Worm (Caenorhabditis elegans) whole organism, early embryonic: Measurements from ENCODE around the gene Y97E10AR.1.

Experiments used
- B0310.2 ChIP-seq: sonication (generic microtip); optimal IDR thresholded peaks from 2 replicates; lab custom pipeline; 2016; ENCODE audit warnings: mild to moderate bottlenecking, missing genetic modification characterization, missing compliant biosample characterization
- F13C5.2 ChIP-seq: sonication (generic microtip); optimal IDR thresholded peaks from 2 replicates; lab custom pipeline; 2017; ENCODE audit warnings: mild to moderate bottlenecking, missing genetic modification characterization, inconsistent platforms, missing compliant biosample characterization
- ama-1 ChIP-seq: fragments of 150-350 bp; optimal IDR thresholded peaks from 2 replicates; lab custom pipeline; 2014
- ceh-13 ChIP-seq: fragments of 200-800 bp; sonication (Bioruptor generic); optimal IDR thresholded peaks from 2 replicates; lab custom pipeline; 2018; ENCODE audit warnings: mild to moderate bottlenecking, missing genetic modification characterization, missing compliant biosample characterization
- ets-7 ChIP-seq: sonication (generic microtip); optimal IDR thresholded peaks from 2 replicates; lab custom pipeline; 2016; ENCODE audit warnings: missing genotype, missing genetic modification characterization, missing compliant biosample characterization
- flt-1 ChIP-seq: fragments of 200-800 bp; sonication (Bioruptor generic); IDR thresholded peaks from 2 replicates; pipeline ENCODE4 v1.3.6; 2022; ENCODE audit warnings: missing genetic modification characterization, missing compliant biosample characterization
- hmbx-1 ChIP-seq: sonication (generic microtip); optimal IDR thresholded peaks from 2 replicates; lab custom pipeline; 2016; ENCODE audit warnings: mild to moderate bottlenecking, missing genetic modification characterization, missing compliant biosample characterization
- hmg-4 ChIP-seq: fragments of 200-800 bp; sonication (Bioruptor generic); optimal IDR thresholded peaks from 2 replicates; lab custom pipeline; 2018; ENCODE audit warnings: mild to moderate bottlenecking, missing genetic modification characterization, missing compliant biosample characterization
- pes-1 ChIP-seq: fragments of 200-800 bp; sonication (Bioruptor generic); IDR thresholded peaks from 2 replicates; pipeline ENCODE4 v1.3.6; 2022; ENCODE audit warnings: missing genetic modification reagents, missing genetic modification characterization, missing compliant biosample characterization
- scrt-1 ChIP-seq: fragments of 200-800 bp; sonication (Bioruptor generic); IDR thresholded peaks from 2 replicates; pipeline ENCODE4 v1.3.6; 2022; ENCODE audit warnings: missing genetic modification characterization, missing compliant biosample characterization
- sea-1 ChIP-seq: fragments of 200-800 bp; sonication (Bioruptor generic); conservative IDR thresholded peaks from 2 replicates; pipeline ENCODE4 v1.3.6; 2022; ENCODE audit warnings: missing genetic modification characterization, missing compliant biosample characterization
- tbx-11 ChIP-seq: fragments of 200-800 bp; sonication (Bioruptor generic); IDR thresholded peaks from 2 replicates; pipeline ENCODE4 v1.3.6; 2022; ENCODE audit warnings: missing genetic modification characterization, missing compliant biosample characterization
- tbx-37 ChIP-seq: fragments of 200-800 bp; sonication (Bioruptor generic); conservative IDR thresholded peaks from 2 replicates; pipeline ENCODE4 v1.3.6; 2022; ENCODE audit warnings: missing genetic modification reagents, missing genetic modification characterization, missing compliant biosample characterization

DNA sequence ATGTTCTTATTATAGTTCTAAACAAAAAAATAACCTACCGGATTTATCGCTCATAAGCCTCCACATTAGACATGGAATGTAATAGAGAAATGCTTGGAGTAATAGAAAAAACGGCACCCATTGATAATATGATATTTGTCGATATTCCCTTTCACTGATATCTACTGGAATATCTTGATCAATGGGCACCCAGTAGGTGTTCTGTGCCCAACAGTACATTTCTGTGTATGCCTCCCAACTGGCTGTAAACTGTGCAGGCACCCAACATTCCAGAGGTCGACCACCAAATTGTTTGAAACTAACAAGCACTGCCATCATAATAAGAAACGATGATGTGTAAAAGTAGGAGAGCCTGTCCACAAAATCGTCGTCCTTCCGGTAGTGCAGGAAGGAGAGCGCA is 36.8 kb upstream of the Y97E10AR.1 start:
- TF ChIP-seq hmg-4 (GFP tag; lab: Kevin White, UChicago) (no peak), B0310.2 (tag; lab: Kevin White, UChicago) (no peak), ceh-13 (GFP tag; lab: Kevin White, UChicago) (no peak), ama-1 (lab: Kevin White, UChicago) (no peak), hmbx-1 (tag; lab: Kevin White, UChicago) (no peak), tbx-11 (no peak), ets-7 (no peak), tbx-37 (GFP tag; lab: Robert Waterston, UW) (no peak), F13C5.2 (tag; lab: Kevin White, UChicago) (no peak), flt-1 (GFP tag; lab: Robert Waterston, UW) (no peak), scrt-1 (GFP tag; lab: Robert Waterston, UW) (no peak), sea-1 (GFP tag; lab: Robert Waterston, UW) (no peak), pes-1 (no peak)
